Fruit fly (Drosophila melanogaster): Measurements from ENCODE around the gene CG14826.

Gene CG14826

DNA sequence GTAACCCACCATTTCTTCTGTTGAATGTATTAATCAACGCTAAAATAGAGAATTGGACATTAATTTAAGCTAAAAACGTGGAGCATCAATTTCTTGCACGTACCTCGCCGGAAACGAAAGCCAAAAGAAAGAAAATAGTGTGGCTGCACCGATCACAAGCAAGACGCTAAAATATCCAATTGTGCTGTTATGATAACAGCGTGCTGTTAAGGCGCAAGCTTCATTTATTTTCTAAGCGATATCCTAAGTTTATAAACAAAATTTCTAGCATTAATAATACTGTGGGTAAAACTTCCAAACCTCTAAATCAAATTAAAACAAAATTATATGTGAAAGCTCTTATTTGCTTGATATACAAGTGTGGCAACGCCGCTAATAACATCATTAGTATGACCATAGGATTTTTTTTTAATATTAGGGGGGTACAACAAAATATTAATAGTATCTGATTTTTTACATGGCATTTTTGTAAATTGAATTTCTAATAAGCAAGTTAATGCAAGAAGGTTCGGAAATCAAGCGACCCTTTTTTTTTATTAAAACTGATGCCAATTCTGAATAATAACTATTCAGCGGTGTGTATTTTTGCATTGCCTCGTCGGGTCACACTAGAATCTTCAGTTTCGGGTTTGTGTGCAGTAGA is 7.0 kb downstream of the CG14826 start, which contains the start of the genes RpL18 and Neos (continued):
- TF ChIP-seq CG6854 (GFP tag; optimal IDR thresholded peaks at IDR 0.05) (peak; percentile 27), sim (GFP tag; IDR thresholded peaks at IDR 0.05) (peak; percentile 47; the same call in 1 of the 2 replicates), Sry-δ (GFP tag; optimal IDR thresholded peaks at IDR 0.05) (peak; percentile 48), Hey (tag; optimal IDR thresholded peaks at IDR 0.05) (peak; percentile 63), CG15514 (GFP tag; optimal IDR thresholded peaks at IDR 0.05) (peak; percentile 80), fru (optimal IDR thresholded peaks at IDR 0.05) (no peak), h (optimal IDR thresholded peaks at IDR 0.05) (no peak), fd96Cb (tag; optimal IDR thresholded peaks at IDR 0.05) (peak; percentile 5), ase (GFP tag; IDR thresholded peaks at IDR 0.05) (no peak), Doc3 (GFP tag; IDR thresholded peaks at IDR 0.05; ENCODE audit: partially characterized antibody) (no peak), zen2 (GFP tag; IDR thresholded peaks at IDR 0.05; ENCODE audit: partially characterized antibody) (no peak), chinmo (GFP tag; IDR thresholded peaks at IDR 0.05; ENCODE audit: partially characterized antibody) (no peak), jumu (GFP tag; optimal IDR thresholded peaks at IDR 0.05) (peak; percentile 3), CG1647 (GFP tag; optimal IDR thresholded peaks at IDR 0.05) (peak; percentile 23), CG11456 (GFP tag; IDR thresholded peaks at IDR 0.05) (peak; percentile 39), lmd (GFP tag; IDR thresholded peaks at IDR 0.05) (peak; percentile 34; the same call in 1 of the 2 replicates), CG12071 (GFP tag; optimal IDR thresholded peaks at IDR 0.05) (peak; percentile 79), cas (GFP tag; IDR thresholded peaks at IDR 0.05) (0 out of 2 replicates have a peak, but pooled peaks have one; percentile 16), Stat92E (GFP tag; optimal IDR thresholded peaks at IDR 0.05) (no peak), gsb (GFP tag; IDR thresholded peaks at IDR 0.05) (peak; percentile 25; the same call in 1 of the 2 replicates), CG9797 (GFP tag; optimal IDR thresholded peaks at IDR 0.05) (peak; percentile 85), Bgb (GFP tag; IDR thresholded peaks at IDR 0.05; ENCODE audit: partially characterized antibody) (no peak; the same call in none of the 2 replicates), CG14441 (GFP tag; IDR thresholded peaks at IDR 0.05) (peak; percentile 59), CG4730 (GFP tag; IDR thresholded peaks at IDR 0.05) (peak; percentile 23; the same call in 1 of the 2 replicates), hb (GFP tag; IDR thresholded peaks at IDR 0.05; ENCODE audit: partially characterized antibody) (no peak), CG2202 (tag; optimal IDR thresholded peaks at IDR 0.05) (peak; percentile 59), CG9215 (GFP tag; IDR thresholded peaks at IDR 0.05) (no peak), Camta (GFP tag; optimal IDR thresholded peaks at IDR 0.05) (peak; percentile 65), unpg (GFP tag; optimal IDR thresholded peaks at IDR 0.05) (peak; percentile 72), Fer2 (tag; optimal IDR thresholded peaks at IDR 0.05) (peak; percentile 58), CG7839 (tag; optimal IDR thresholded peaks at IDR 0.05) (peak; percentile 55), unc-4 (GFP tag; IDR thresholded peaks at IDR 0.05; ENCODE audit: partially characterized antibody) (no peak), CG11093 (GFP tag; IDR thresholded peaks at IDR 0.05) (no peak), sr (GFP tag; IDR thresholded peaks at IDR 0.05) (peak; percentile 62; the same call in 1 of the 3 replicates), br (optimal IDR thresholded peaks at IDR 0.05) (no peak), al (GFP tag; IDR thresholded peaks at IDR 0.05) (no peak), Dref (GFP tag; IDR thresholded peaks at IDR 0.05) (no peak), org-1 (GFP tag; optimal IDR thresholded peaks at IDR 0.05) (peak; percentile 76), CG17328 (GFP tag; IDR thresholded peaks at IDR 0.05) (peak; percentile 52), CG1233 (GFP tag; optimal IDR thresholded peaks at IDR 0.05) (peak; percentile 82), ato (GFP tag; IDR thresholded peaks at IDR 0.05; ENCODE audit: partially characterized antibody) (no peak), CG42726 (GFP tag; IDR thresholded peaks at IDR 0.05; ENCODE audit: partially characterized antibody) (no peak), jigr1 (GFP tag; IDR thresholded peaks at IDR 0.05) (no peak), MBD-R2 (GFP tag; IDR thresholded peaks at IDR 0.05) (peak; percentile 61; the same call in 1 of the 2 replicates), chn (GFP tag; optimal IDR thresholded peaks at IDR 0.05) (peak; percentile 58), eyg (GFP tag; optimal IDR thresholded peaks at IDR 0.05) (peak; percentile 86), vfl (GFP tag; optimal IDR thresholded peaks at IDR 0.05) (peak; percentile 61), btn (GFP tag; optimal IDR thresholded peaks at IDR 0.05) (peak; percentile 48), gt (GFP tag; IDR thresholded peaks at IDR 0.05) (no peak), CG31365 (tag; optimal IDR thresholded peaks at IDR 0.05) (peak; percentile 61), ap (GFP tag; IDR thresholded peaks at IDR 0.05) (peak; percentile 44)

Measured in whole organism, embryonic.